Fruit fly (Drosophila melanogaster) whole organism, embryonic: ENCODE data around the gene CG4465.

Source experiments
- BEAF-32 ChIP-seq: fragments of 200-800 bp; sonication (Bioruptor generic); optimal IDR thresholded peaks from 3 replicates; lab custom pipeline; 2017; ENCODE audit warnings: missing biosample characterization, missing genetic modification characterization, mild to moderate bottlenecking, moderate library complexity, missing genetic modification reagents
- CG10321 ChIP-seq: fragments of 200-800 bp; sonication (Bioruptor generic); IDR thresholded peaks from 2 replicates; pipeline ENCODE4 v1.3.6; 2022; ENCODE audit warnings: missing biosample characterization, missing genetic modification characterization
- CG10462 ChIP-seq: fragments of 200-800 bp; sonication (Bioruptor generic); optimal IDR thresholded peaks from 2 replicates; lab custom pipeline; 2016; ENCODE audit warnings: missing biosample characterization, missing genetic modification characterization
- CG12391 ChIP-seq: fragments of 200-800 bp; sonication (Bioruptor generic); optimal IDR thresholded peaks from 3 replicates; lab custom pipeline; 2018; ENCODE audit warnings: missing biosample characterization, mild to moderate bottlenecking, missing genetic modification characterization, moderate library complexity
- CG13424 ChIP-seq: fragments of 200-800 bp; sonication (Bioruptor generic); optimal IDR thresholded peaks from 2 replicates; lab custom pipeline; 2019; ENCODE audit warnings: missing biosample characterization, mild to moderate bottlenecking, missing genetic modification characterization, moderate library complexity
- CG13775 ChIP-seq: fragments of 200-800 bp; sonication (Bioruptor generic); optimal IDR thresholded peaks from 3 replicates; lab custom pipeline; 2017; ENCODE audit warnings: missing biosample characterization, mild to moderate bottlenecking, missing genetic modification characterization
- CG15479 ChIP-seq: fragments of 200-800 bp; sonication (Bioruptor generic); optimal IDR thresholded peaks from 3 replicates; lab custom pipeline; 2019; ENCODE audit warnings: missing biosample characterization, mild to moderate bottlenecking, missing genetic modification characterization, moderate library complexity
- CG16863 ChIP-seq: fragments of 200-800 bp; sonication (Bioruptor generic); optimal IDR thresholded peaks from 3 replicates; lab custom pipeline; 2016; ENCODE audit warnings: missing biosample characterization, missing genetic modification characterization
- CG2199 ChIP-seq: fragments of 200-800 bp; sonication (Bioruptor generic); IDR thresholded peaks from 3 replicates; pipeline ENCODE4 v1.3.6; 2022; ENCODE audit warnings: missing biosample characterization, missing genetic modification characterization
- CG2712 ChIP-seq: fragments of 200-800 bp; optimal IDR thresholded peaks from 3 replicates; lab custom pipeline; 2019; ENCODE audit warnings: missing biosample characterization, mild to moderate bottlenecking, missing genetic modification characterization, moderate library complexity
- CG3995 ChIP-seq: fragments of 200-800 bp; sonication (Bioruptor generic); optimal IDR thresholded peaks from 3 replicates; lab custom pipeline; 2016; ENCODE audit warnings: missing biosample characterization, missing genetic modification characterization
- CG4282 ChIP-seq: fragments of 200-800 bp; sonication (Bioruptor generic); optimal IDR thresholded peaks from 2 replicates; lab custom pipeline; 2016; ENCODE audit warnings: missing biosample characterization, missing genetic modification characterization
- CG4328 ChIP-seq: fragments of 200-800 bp; sonication (Bioruptor generic); optimal IDR thresholded peaks from 3 replicates; lab custom pipeline; 2017; ENCODE audit warnings: missing biosample characterization, missing genetic modification reagents, missing genetic modification characterization
- CG4360 ChIP-seq: fragments of 200-800 bp; sonication (Bioruptor generic); IDR thresholded peaks from 2 replicates; pipeline ENCODE4 v1.3.6; 2022; ENCODE audit warnings: missing biosample characterization, missing genetic modification characterization
- CG4424 ChIP-seq: fragments of 200-800 bp; sonication (Bioruptor generic); optimal IDR thresholded peaks from 3 replicates; lab custom pipeline; 2016; ENCODE audit warnings: missing biosample characterization, missing genetic modification characterization
- CG4617 ChIP-seq: fragments of 200-800 bp; sonication (Bioruptor generic); optimal IDR thresholded peaks from 3 replicates; lab custom pipeline; 2016; ENCODE audit warnings: missing biosample characterization, missing genetic modification characterization, borderline replicate concordance
- CG6654 ChIP-seq: fragments of 200-800 bp; sonication (Bioruptor generic); optimal IDR thresholded peaks from 2 replicates; lab custom pipeline; 2017; ENCODE audit warnings: missing biosample characterization, mild to moderate bottlenecking, missing genetic modification characterization
- CG8765 ChIP-seq: fragments of 200-800 bp; sonication (Bioruptor generic); IDR thresholded peaks from 2 replicates; pipeline ENCODE4 v1.3.6; 2022; ENCODE audit warnings: missing biosample characterization, missing genetic modification characterization
- CG9437 ChIP-seq: fragments of 200-800 bp; sonication (Bioruptor generic); optimal IDR thresholded peaks from 2 replicates; lab custom pipeline; 2018; ENCODE audit warnings: missing biosample characterization, mild to moderate bottlenecking, missing genetic modification characterization
- CG9876 ChIP-seq: fragments of 200-800 bp; sonication (Bioruptor generic); optimal IDR thresholded peaks from 2 replicates; lab custom pipeline; 2016; ENCODE audit warnings: missing biosample characterization, missing genetic modification characterization
- Dbx ChIP-seq: fragments of 200-800 bp; sonication (Bioruptor generic); IDR thresholded peaks from 3 replicates; pipeline ENCODE4 v1.3.6; 2022; ENCODE audit warnings: missing biosample characterization, missing genetic modification characterization
- E2f1 ChIP-seq: fragments of 200-800 bp; sonication (Bioruptor generic); IDR thresholded peaks from 2 replicates; pipeline ENCODE4 v1.3.6; 2022; ENCODE audit warnings: missing biosample characterization, missing genetic modification characterization
- Fer3 ChIP-seq: fragments of 200-800 bp; sonication (Bioruptor generic); optimal IDR thresholded peaks from 2 replicates; lab custom pipeline; 2018; ENCODE audit warnings: missing biosample characterization, mild to moderate bottlenecking, missing genetic modification characterization, moderate library complexity
- Gsc ChIP-seq: fragments of 200-800 bp; sonication (Bioruptor generic); IDR thresholded peaks from 2 replicates; pipeline ENCODE4 v1.3.6; 2022; ENCODE audit warnings: missing biosample characterization, missing genetic modification characterization
- HHEX ChIP-seq: fragments of 200-800 bp; sonication (Bioruptor generic); optimal IDR thresholded peaks from 3 replicates; lab custom pipeline; 2017; ENCODE audit warnings: missing biosample characterization, mild to moderate bottlenecking, missing genetic modification characterization, missing genetic modification reagents
- Hmx ChIP-seq: fragments of 200-800 bp; sonication (Bioruptor generic); optimal IDR thresholded peaks from 2 replicates; lab custom pipeline; 2016; ENCODE audit warnings: missing biosample characterization, missing genetic modification characterization
- Nf-YA ChIP-seq: fragments of 200-800 bp; sonication (Bioruptor generic); IDR thresholded peaks from 2 replicates; pipeline ENCODE4 v1.3.6; 2022; ENCODE audit warnings: missing biosample characterization, missing genetic modification characterization
- Optix ChIP-seq: fragments of 200-800 bp; sonication (Bioruptor generic); IDR thresholded peaks from 3 replicates; pipeline ENCODE4 v1.3.6; 2022; ENCODE audit warnings: missing biosample characterization, missing genetic modification characterization
- Trl ChIP-seq, 3 experiments: fragments of >200 bp in 2 of 3; fragments of 200-800 bp in 1 of 3; sonication (Bioruptor generic) in 1 of 3; optimal IDR thresholded peaks; 2 replicates in 1 of 3; 3 replicates in 2 of 3; lab custom pipeline; 2016 to 2017; ENCODE audit warnings: missing biosample characterization in 1 of 3, missing genetic modification characterization in 1 of 3
- abd-A ChIP-seq: fragments of 200-800 bp; sonication (Bioruptor generic); optimal IDR thresholded peaks from 3 replicates; lab custom pipeline; 2019; ENCODE audit warnings: missing biosample characterization, mild to moderate bottlenecking, missing genetic modification characterization, moderate library complexity
- al ChIP-seq: fragments of 200-800 bp; sonication (Bioruptor generic); IDR thresholded peaks from 2 replicates; pipeline ENCODE4 v1.3.6; 2022; ENCODE audit warnings: missing biosample characterization, missing genetic modification characterization
- ara ChIP-seq: fragments of 200-800 bp; sonication (Bioruptor generic); IDR thresholded peaks from 2 replicates; pipeline ENCODE4 v1.3.6; 2022; ENCODE audit warnings: missing biosample characterization, missing genetic modification characterization
- chif ChIP-seq, 2 experiments: fragments of 200-800 bp; sonication (Bioruptor generic); optimal IDR thresholded peaks; 3 replicates each; lab custom pipeline; 2016; ENCODE audit warnings: missing biosample characterization in 2 of 2, missing genetic modification characterization in 2 of 2
- chn ChIP-seq: fragments of 200-800 bp; sonication (Bioruptor generic); optimal IDR thresholded peaks from 2 replicates; lab custom pipeline; 2016; ENCODE audit warnings: missing biosample characterization, missing genetic modification characterization
- dm ChIP-seq: fragments of 200-800 bp; sonication (Bioruptor generic); optimal IDR thresholded peaks from 3 replicates; lab custom pipeline; 2016; ENCODE audit warnings: missing biosample characterization, missing genetic modification characterization
- emc ChIP-seq: fragments of 200-800 bp; sonication (Bioruptor generic); optimal IDR thresholded peaks from 2 replicates; lab custom pipeline; 2016; ENCODE audit warnings: missing biosample characterization, missing genetic modification characterization
- esg ChIP-seq: fragments of 200-800 bp; sonication (Bioruptor generic); conservative IDR thresholded peaks from 2 replicates; pipeline ENCODE4 v1.3.6; 2022; ENCODE audit warnings: missing biosample characterization, missing genetic modification characterization
- fd3F ChIP-seq: fragments of 200-800 bp; sonication (Bioruptor generic); optimal IDR thresholded peaks from 2 replicates; lab custom pipeline; 2018; ENCODE audit warnings: missing biosample characterization, mild to moderate bottlenecking, missing genetic modification characterization, moderate library complexity
- gsb ChIP-seq: fragments of 200-800 bp; sonication (Bioruptor generic); IDR thresholded peaks from 2 replicates; pipeline ENCODE4 v1.3.6; 2022; ENCODE audit warnings: missing biosample characterization, missing genetic modification characterization
- gsb-n ChIP-seq: fragments of 200-800 bp; sonication (Bioruptor generic); optimal IDR thresholded peaks from 3 replicates; lab custom pipeline; 2018; ENCODE audit warnings: missing biosample characterization, mild to moderate bottlenecking, missing genetic modification characterization
- ham ChIP-seq: fragments of 200-800 bp; sonication (Bioruptor generic); IDR thresholded peaks from 2 replicates; pipeline ENCODE4 v1.3.6; 2022; ENCODE audit warnings: missing biosample characterization, missing genetic modification characterization
- kni ChIP-seq: fragments of 200-800 bp; sonication (Bioruptor generic); optimal IDR thresholded peaks from 3 replicates; lab custom pipeline; 2017; ENCODE audit warnings: mild to moderate bottlenecking, missing biosample characterization, missing genetic modification reagents, missing genetic modification characterization
- nerfin-2 ChIP-seq: fragments of 200-800 bp; sonication (Bioruptor generic); IDR thresholded peaks from 2 replicates; pipeline ENCODE4 v1.3.6; 2022; ENCODE audit warnings: missing biosample characterization, missing genetic modification characterization; ENCODE audit not compliant: partially characterized antibody
- psq ChIP-seq: fragments of 200-800 bp; sonication (Bioruptor generic); optimal IDR thresholded peaks from 2 replicates; lab custom pipeline; 2017; ENCODE audit warnings: missing biosample characterization, missing genetic modification characterization
- repo ChIP-seq: fragments of 200-800 bp; sonication (Bioruptor generic); optimal IDR thresholded peaks from 2 replicates; lab custom pipeline; 2016; ENCODE audit warnings: missing biosample characterization, missing genetic modification characterization
- salm ChIP-seq: fragments of 200-800 bp; sonication (Bioruptor generic); optimal IDR thresholded peaks from 2 replicates; lab custom pipeline; 2018; ENCODE audit warnings: missing biosample characterization, mild to moderate bottlenecking, missing genetic modification characterization
- tio ChIP-seq: fragments of 200-800 bp; sonication (Bioruptor generic); optimal IDR thresholded peaks from 2 replicates; lab custom pipeline; 2017; ENCODE audit warnings: missing biosample characterization, missing genetic modification characterization, inconsistent platforms
- tup ChIP-seq: fragments of 200-800 bp; sonication (Bioruptor generic); optimal IDR thresholded peaks from 2 replicates; lab custom pipeline; 2016; ENCODE audit warnings: missing biosample characterization, mild to moderate bottlenecking, missing genetic modification characterization, moderate library complexity
- unpg ChIP-seq: fragments of 200-800 bp; sonication (Bioruptor generic); optimal IDR thresholded peaks from 3 replicates; lab custom pipeline; 2018; ENCODE audit warnings: missing biosample characterization, mild to moderate bottlenecking, missing genetic modification characterization, moderate library complexity
- yki ChIP-seq: fragments of >200 bp; optimal IDR thresholded peaks from 3 replicates; lab custom pipeline; 2018
- zfh1 ChIP-seq: fragments of 200-800 bp; sonication (Bioruptor generic); IDR thresholded peaks from 3 replicates; pipeline ENCODE4 v1.3.6; 2022; ENCODE audit warnings: missing biosample characterization, missing genetic modification characterization

Gene CG4465

dm6 chr3R:19908863-19909343 is 8.7 kb downstream of the CG4465 start (continued):
- TF ChIP-seq Trl (optimal IDR thresholded peaks at IDR 0.05; lab: Kevin White, UChicago), result no peak
- TF ChIP-seq Trl (GFP tag; optimal IDR thresholded peaks at IDR 0.05; lab: Kevin White, UChicago), result peak; percentile 54
- TF ChIP-seq Fer3 (tag; lab: Kevin White, UChicago), result peak; percentile 74
- peak; percentile 3 for TF ChIP-seq CG4328 (GFP tag; lab: Kevin White, UChicago)
- TF ChIP-seq HHEX (GFP tag; lab: Kevin White, UChicago), result peak; percentile 78
- TF ChIP-seq gsb-n, result peak; percentile 71
- TF ChIP-seq CG10321 (GFP tag; lab: Robert Waterston, UW), result peak; percentile 55; the same call in 1 of the 2 replicates
- peak; percentile 55 for TF ChIP-seq CG4617 (GFP tag; lab: Kevin White, UChicago)
- TF ChIP-seq CG13775 (GFP tag; lab: Kevin White, UChicago), result peak; percentile 68
- peak; percentile 68 for TF ChIP-seq CG10462 (GFP tag; lab: Kevin White, UChicago)
- TF ChIP-seq repo (GFP tag; lab: Kevin White, UChicago), result peak; percentile 67
- TF ChIP-seq CG2712 (tag; lab: Kevin White, UChicago), result peak; percentile 65
- TF ChIP-seq CG9876 (GFP tag; lab: Kevin White, UChicago), result peak; percentile 75
- TF ChIP-seq CG8765 (GFP tag; lab: Robert Waterston, UW), result peak; percentile 57; the same call in 1 of the 2 replicates
- peak; percentile 84 for TF ChIP-seq Dbx (GFP tag; lab: Robert Waterston, UW)
- peak; percentile 70 for TF ChIP-seq dm (GFP tag; lab: Kevin White, UChicago)
- peak; percentile 82 for TF ChIP-seq CG4424 (GFP tag; lab: Kevin White, UChicago)
- peak; percentile 78 for TF ChIP-seq Optix (GFP tag; lab: Robert Waterston, UW)
- TF ChIP-seq CG4282, result peak; percentile 73
- TF ChIP-seq CG3995 (GFP tag; lab: Kevin White, UChicago), result peak; percentile 29
- TF ChIP-seq unpg (GFP tag; lab: Kevin White, UChicago), result peak; percentile 86
- no peak for TF ChIP-seq abd-A (tag; lab: Kevin White, UChicago)
- TF ChIP-seq psq (GFP tag; lab: Kevin White, UChicago), result peak; percentile 24
- peak; percentile 28 for TF ChIP-seq tup (GFP tag; lab: Kevin White, UChicago)
- peak; percentile 46 for TF ChIP-seq CG6654
- peak; percentile 83 for TF ChIP-seq chn (GFP tag; lab: Kevin White, UChicago)
- TF ChIP-seq Gsc, result peak; percentile 58; the same call in 1 of the 2 replicates
- peak; percentile 73; the same call in 1 of the 3 replicates for TF ChIP-seq CG2199 (GFP tag; lab: Robert Waterston, UW)
- TF ChIP-seq esg (GFP tag; lab: Robert Waterston, UW), result peak; percentile 78
- peak; percentile 79 for TF ChIP-seq fd3F (GFP tag; lab: Kevin White, UChicago)
- peak; percentile 85 for TF ChIP-seq gsb (GFP tag; lab: Robert Waterston, UW)
- peak; percentile 61 for TF ChIP-seq Nf-YA (GFP tag; lab: Robert Waterston, UW)
- TF ChIP-seq ham (GFP tag; lab: Robert Waterston, UW), result no peak
- no peak for TF ChIP-seq kni (GFP tag; lab: Kevin White, UChicago)
- peak; percentile 80 for TF ChIP-seq CG12391 (tag; lab: Kevin White, UChicago)
- TF ChIP-seq E2f1, result peak; percentile 89
- TF ChIP-seq chif (GFP tag; optimal IDR thresholded peaks at IDR 0.05; lab: Kevin White, UChicago), result peak; percentile 77 to 86
- no peak for TF ChIP-seq BEAF-32 (GFP tag; lab: Kevin White, UChicago)
- peak; percentile 80 for TF ChIP-seq CG16863
- peak; percentile 82 for TF ChIP-seq ara
- peak; percentile 69 for TF ChIP-seq CG9437
- peak; percentile 72 for TF ChIP-seq al (GFP tag; lab: Robert Waterston, UW)
- peak; percentile 70 for TF ChIP-seq salm
- TF ChIP-seq CG4360 (GFP tag; lab: Robert Waterston, UW), result peak; percentile 66
- TF ChIP-seq yki, result no peak
- peak; percentile 73 for TF ChIP-seq tio
- TF ChIP-seq Hmx, result no peak
- TF ChIP-seq nerfin-2 (GFP tag; lab: Robert Waterston, UW), result no peak
- no peak for TF ChIP-seq CG15479 (GFP tag; lab: Kevin White, UChicago)
- peak; percentile 63 for TF ChIP-seq CG13424 (tag; lab: Kevin White, UChicago)
- TF ChIP-seq zfh1 (GFP tag; lab: Robert Waterston, UW), result peak; percentile 87
- peak; percentile 34 for TF ChIP-seq emc (GFP tag; lab: Kevin White, UChicago)
